Worm (Caenorhabditis elegans) whole organism, young adult: ENCODE results near the gene nmgp-1.

Experiments used
- akir-1 ChIP-seq: fragments of 200-800 bp; sonication (Bioruptor generic); optimal IDR thresholded peaks from 2 replicates; lab custom pipeline; 2018; ENCODE audit warnings: mild to moderate bottlenecking, missing genetic modification characterization, moderate library complexity, missing compliant biosample characterization
- ama-1 ChIP-seq, 3 experiments: fragments of 150-350 bp in 1 of 3; sonication (generic microtip) in 2 of 3; optimal IDR thresholded peaks; 2 replicates each; lab custom pipeline; 2014 to 2018; ENCODE audit warnings: missing biosample characterization in 2 of 3, missing genetic modification characterization in 2 of 3, missing genetic modification reagents in 2 of 3
- rcor-1 ChIP-seq: fragments of 200-800 bp; sonication (Bioruptor generic); IDR thresholded peaks from 2 replicates; pipeline ENCODE4 v1.3.6; 2022; ENCODE audit warnings: missing genetic modification reagents, missing genetic modification characterization, missing compliant biosample characterization
- rpc-1 ChIP-seq, 2 experiments: fragments of 150-350 bp in 1 of 2; sonication (generic microtip) in 1 of 2; optimal IDR thresholded peaks; 2 replicates each; lab custom pipeline; 2014 to 2018; ENCODE audit warnings: missing biosample characterization in 1 of 2, missing genetic modification characterization in 1 of 2, missing genetic modification reagents in 1 of 2, missing genotype in 1 of 2
- tbp1 ChIP-seq: fragments of 200-800 bp; sonication (Bioruptor generic); optimal IDR thresholded peaks from 2 replicates; lab custom pipeline; 2018; ENCODE audit warnings: mild to moderate bottlenecking, missing genetic modification characterization, missing compliant biosample characterization

- no peak for TF ChIP-seq rcor-1
- TF ChIP-seq tbp1 (GFP tag; lab: Kevin White, UChicago): no peak
- TF ChIP-seq akir-1: no peak
- no peak for TF ChIP-seq rpc-1 (optimal IDR thresholded peaks at IDR 0.05; lab: Kevin White, UChicago)
- no peak for TF ChIP-seq rpc-1 (tag; optimal IDR thresholded peaks at IDR 0.05; lab: Kevin White, UChicago)
- no peak for TF ChIP-seq ama-1 (optimal IDR thresholded peaks at IDR 0.05; lab: Kevin White, UChicago)
- no peak for TF ChIP-seq ama-1 (GFP tag; optimal IDR thresholded peaks at IDR 0.05; lab: Kevin White, UChicago)
These were observed 42.6 kb downstream of the nmgp-1 start, which contains the start of gene C29F5.1 for ce11 chrII:6303209-6303740.
